Worm (Caenorhabditis elegans) whole organism, L4 larva: ENCODE measurements around the gene ril-2.

Source experiments
- F26F4.8 ChIP-seq: fragments of 200-800 bp; sonication (Bioruptor generic); conservative IDR thresholded peaks from 2 replicates; pipeline ENCODE4 v1.3.6; 2022; ENCODE audit warnings: missing genetic modification characterization, missing compliant biosample characterization
- R02D3.7 ChIP-seq: fragments of 150-350 bp; sonication (generic microtip); optimal IDR thresholded peaks from 3 replicates; lab custom pipeline; 2014; ENCODE audit warnings: missing biosample characterization, missing genetic modification characterization
- T26A8.4 ChIP-seq: fragments of 200-800 bp; sonication (Bioruptor generic); IDR thresholded peaks from 2 replicates; pipeline ENCODE4 v1.3.6; 2022; ENCODE audit warnings: missing genetic modification characterization, missing compliant biosample characterization
- Y48G9A.11 ChIP-seq: fragments of 200-800 bp; sonication (Bioruptor generic); IDR thresholded peaks from 2 replicates; pipeline ENCODE4 v1.3.6; 2022; ENCODE audit warnings: missing genetic modification reagents, missing genetic modification characterization, missing compliant biosample characterization
- Y75B8A.6 ChIP-seq: fragments of 200-800 bp; sonication (Bioruptor generic); IDR thresholded peaks from 2 replicates; pipeline ENCODE4 v1.3.6; 2022; ENCODE audit warnings: missing genetic modification reagents, missing genetic modification characterization, missing compliant biosample characterization
- ceh-28 ChIP-seq: fragments of 150-350 bp; optimal IDR thresholded peaks from 2 replicates; lab custom pipeline; 2014; ENCODE audit warnings: missing biosample characterization, missing genetic modification reagents, missing genetic modification characterization
- ceh-62 ChIP-seq: sonication (generic microtip); optimal IDR thresholded peaks from 2 replicates; lab custom pipeline; 2017; ENCODE audit warnings: missing biosample characterization, missing genetic modification characterization
- ces-1 ChIP-seq: fragments of 150-350 bp; sonication (generic microtip); optimal IDR thresholded peaks from 4 replicates; lab custom pipeline; 2014; ENCODE audit warnings: missing biosample characterization, missing genetic modification reagents, missing genetic modification characterization
- daf-12 ChIP-seq: fragments of 150-350 bp; optimal IDR thresholded peaks from 2 replicates; lab custom pipeline; 2014; ENCODE audit warnings: missing biosample characterization, missing genetic modification reagents, missing genetic modification characterization
- daf-8 ChIP-seq: fragments of 200-800 bp; sonication (Bioruptor generic); IDR thresholded peaks from 2 replicates; pipeline ENCODE4 v1.3.6; 2022; ENCODE audit warnings: missing genetic modification characterization, missing compliant biosample characterization
- dmd-6 ChIP-seq: fragments of 200-800 bp; sonication (Bioruptor generic); IDR thresholded peaks from 2 replicates; pipeline ENCODE4 v1.3.6; 2022; ENCODE audit warnings: missing genetic modification reagents, missing genetic modification characterization, missing compliant biosample characterization
- dve-1 ChIP-seq: sonication (generic microtip); optimal IDR thresholded peaks from 2 replicates; lab custom pipeline; 2017; ENCODE audit warnings: antibody characterized with exemption, mild to moderate bottlenecking, missing genetic modification characterization, missing compliant biosample characterization; ENCODE audit not compliant: insufficient read depth
- egl-43 ChIP-seq: fragments of 200-800 bp; sonication (Bioruptor generic); IDR thresholded peaks from 2 replicates; pipeline ENCODE4 v1.3.6; 2022; ENCODE audit warnings: missing genetic modification reagents, missing genetic modification characterization, missing compliant biosample characterization
- fkh-10 ChIP-seq: fragments of 150-350 bp; optimal IDR thresholded peaks from 2 replicates; lab custom pipeline; 2014; ENCODE audit warnings: missing biosample characterization, missing genetic modification reagents, missing genetic modification characterization
- hif-1 ChIP-seq, 2 experiments: sonication (generic microtip); optimal IDR thresholded peaks; 2 replicates each; lab custom pipeline; 2016 to 2017; ENCODE audit warnings: missing compliant biosample characterization in 2 of 2, missing genetic modification characterization in 2 of 2, missing genetic modification reagents in 2 of 2, missing genotype in 2 of 2, mild to moderate bottlenecking in 1 of 2
- hlh-30 ChIP-seq: sonication (generic microtip); optimal IDR thresholded peaks from 2 replicates; lab custom pipeline; 2017; ENCODE audit warnings: antibody characterized with exemption, mild to moderate bottlenecking, missing genetic modification characterization, missing compliant biosample characterization; ENCODE audit not compliant: insufficient read depth
- jun-1 ChIP-seq: fragments of 150-350 bp; optimal IDR thresholded peaks from 2 replicates; lab custom pipeline; 2014; ENCODE audit warnings: missing biosample characterization, missing genetic modification reagents, missing genetic modification characterization
- lim-7 ChIP-seq: fragments of 200-800 bp; sonication (Bioruptor generic); IDR thresholded peaks from 2 replicates; pipeline ENCODE4 v1.3.6; 2022; ENCODE audit warnings: missing genetic modification characterization, missing compliant biosample characterization
- lin-15B ChIP-seq: fragments of 150-350 bp; sonication (generic microtip); optimal IDR thresholded peaks from 3 replicates; lab custom pipeline; 2014; ENCODE audit warnings: missing biosample characterization, missing genetic modification characterization
- lin-29 ChIP-seq: fragments of 200-800 bp; sonication (Bioruptor generic); IDR thresholded peaks from 2 replicates; pipeline ENCODE4 v1.3.6; 2022; ENCODE audit warnings: missing genetic modification reagents, missing genetic modification characterization, missing compliant biosample characterization
- lin-39 ChIP-seq: fragments of 150-350 bp; optimal IDR thresholded peaks from 2 replicates; lab custom pipeline; 2014; ENCODE audit warnings: missing biosample characterization, missing genetic modification reagents, missing genetic modification characterization
- madf-5 ChIP-seq, 2 experiments: fragments of 200-800 bp; sonication (Bioruptor generic); IDR thresholded peaks; 2 replicates each; pipeline ENCODE4 v1.3.6; 2022; ENCODE audit warnings: missing compliant biosample characterization in 2 of 2, missing genetic modification characterization in 2 of 2
- mxl-2 ChIP-seq: fragments of 200-800 bp; sonication (Bioruptor generic); conservative IDR thresholded peaks from 2 replicates; pipeline ENCODE4 v1.3.6; 2022; ENCODE audit warnings: missing genetic modification reagents, missing genetic modification characterization, missing compliant biosample characterization
- nhr-10 ChIP-seq: fragments of 150-350 bp; optimal IDR thresholded peaks from 2 replicates; lab custom pipeline; 2014; ENCODE audit warnings: missing biosample characterization, missing genetic modification characterization
- nhr-28 ChIP-seq: fragments of 150-350 bp; optimal IDR thresholded peaks from 2 replicates; lab custom pipeline; 2014; ENCODE audit warnings: missing biosample characterization, missing genetic modification characterization
- nhr-48 ChIP-seq: sonication (generic microtip); optimal IDR thresholded peaks from 2 replicates; lab custom pipeline; 2016; ENCODE audit warnings: mild to moderate bottlenecking, missing genetic modification characterization, missing compliant biosample characterization
- nhr-6 ChIP-seq: fragments of 150-350 bp; optimal IDR thresholded peaks from 2 replicates; lab custom pipeline; 2014; ENCODE audit warnings: missing biosample characterization, missing genetic modification characterization
- nhr-77 ChIP-seq: fragments of 150-350 bp; optimal IDR thresholded peaks from 2 replicates; lab custom pipeline; 2014; ENCODE audit warnings: missing biosample characterization, missing genetic modification characterization
- pha-4 ChIP-seq, 2 experiments: fragments of 150-350 bp in 1 of 2; fragments of 200-800 bp in 1 of 2; sonication (Bioruptor generic) in 1 of 2; IDR thresholded peaks in 1 of 2; optimal IDR thresholded peaks in 1 of 2; 2 replicates each; pipeline versions ENCODE4 v1.3.6 to Lab custom; 2014 to 2022; ENCODE audit warnings: missing genetic modification characterization in 2 of 2, missing genetic modification reagents in 2 of 2, missing biosample characterization in 1 of 2, missing compliant biosample characterization in 1 of 2
- php-3 ChIP-seq: fragments of 200-800 bp; sonication (Bioruptor generic); IDR thresholded peaks from 2 replicates; pipeline ENCODE4 v1.3.6; 2022; ENCODE audit warnings: missing genetic modification reagents, missing genetic modification characterization, missing compliant biosample characterization
- snpc-1.2 ChIP-seq: fragments of 200-800 bp; sonication (Bioruptor generic); IDR thresholded peaks from 2 replicates; pipeline ENCODE4 v1.3.6; 2022; ENCODE audit warnings: missing genetic modification reagents, missing genetic modification characterization, missing compliant biosample characterization
- unc-130 ChIP-seq: sonication (generic microtip); optimal IDR thresholded peaks from 2 replicates; lab custom pipeline; 2016; ENCODE audit warnings: missing genetic modification reagents, missing genetic modification characterization, missing compliant biosample characterization
- zfp-2 ChIP-seq: sonication (generic microtip); optimal IDR thresholded peaks from 2 replicates; lab custom pipeline; 2016; ENCODE audit warnings: mild to moderate bottlenecking, missing genetic modification characterization, missing compliant biosample characterization

The ril-2 gene

ce11 chrV:12624371-12624770 lies 25.4 kb upstream of the ril-2 start, which contains the start of gene F56H9.9:
Gene F56H9.9 (minus strand): TSS chrV:12624471.
- TF ChIP-seq daf-8 = no peak
- no peak for TF ChIP-seq php-3 (GFP tag; lab: Robert Waterston, UW)
- no peak for TF ChIP-seq T26A8.4 (GFP tag; lab: Robert Waterston, UW)
- no peak for TF ChIP-seq egl-43 (GFP tag; lab: Robert Waterston, UW)
- no peak for TF ChIP-seq mxl-2 (GFP tag; lab: Robert Waterston, UW)
- no peak for TF ChIP-seq nhr-48 (tag; lab: Kevin White, UChicago)
- TF ChIP-seq unc-130 (GFP tag; lab: Kevin White, UChicago) = no peak
- no peak for TF ChIP-seq F26F4.8 (GFP tag; lab: Robert Waterston, UW)
- no peak for TF ChIP-seq snpc-1.2 (GFP tag; lab: Robert Waterston, UW)
- TF ChIP-seq jun-1 = no peak
- no peak for TF ChIP-seq ces-1 (GFP tag; lab: Kevin White, UChicago)
- TF ChIP-seq hlh-30 (tag; lab: Kevin White, UChicago) = no peak

- TF ChIP-seq lim-7 (GFP tag; lab: Robert Waterston, UW) = no peak
- TF ChIP-seq lin-29 = no peak
- TF ChIP-seq Y48G9A.11 (GFP tag; lab: Robert Waterston, UW) = no peak
- no peak for TF ChIP-seq lin-15B
- no peak for TF ChIP-seq dmd-6 (GFP tag; lab: Robert Waterston, UW)
- TF ChIP-seq ces-1 (GFP tag; lab: Kevin White, UChicago) = no peak
- no peak for TF ChIP-seq ceh-62 (tag; lab: Kevin White, UChicago)
- TF ChIP-seq snpc-1.2 (GFP tag; lab: Robert Waterston, UW) = no peak
- TF ChIP-seq fkh-10 (GFP tag; lab: Kevin White, UChicago) = no peak
- TF ChIP-seq nhr-77 (tag; lab: Kevin White, UChicago) = no peak
- no peak for TF ChIP-seq nhr-10 (tag; lab: Kevin White, UChicago)
- TF ChIP-seq Y75B8A.6 = no peak
- TF ChIP-seq R02D3.7 = no peak
- TF ChIP-seq dve-1 (tag; lab: Kevin White, UChicago) = no peak
Measured at ce11 chrV:12612118-12612517, 13.2 kb upstream of the ril-2 start, which contains the start of gene cyc-2.2. Gene cyc-2.2 (minus strand): TSS chrV:12612218.

DNA sequence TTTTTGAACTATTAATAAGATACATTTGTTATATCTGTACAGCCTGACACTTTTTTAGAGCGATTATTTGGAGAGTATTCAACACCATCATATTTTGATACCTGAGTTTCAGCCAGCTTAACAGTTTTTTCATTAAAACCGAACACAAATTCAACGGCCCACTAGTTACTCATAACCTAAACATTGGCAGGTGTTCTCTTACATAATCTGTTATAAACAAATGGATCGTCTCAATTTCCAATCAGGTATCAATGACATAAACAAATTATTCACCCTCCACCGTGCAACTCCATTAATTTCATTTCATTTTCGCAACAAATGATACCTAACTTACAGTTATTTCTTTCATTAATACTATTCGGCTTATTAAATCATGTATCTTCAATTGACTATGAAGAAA lies 12.1 kb upstream of the ril-2 start, which contains the start of gene cubn-1:
Gene cubn-1 (plus strand): TSS at position 301 of the 400 bp plus-strand sequence.
- no peak for TF ChIP-seq zfp-2
- TF ChIP-seq dve-1 (tag; lab: Kevin White, UChicago) = no peak
- TF ChIP-seq fkh-10 (GFP tag; lab: Kevin White, UChicago) = no peak
- no peak for TF ChIP-seq hif-1 (tag; optimal IDR thresholded peaks at IDR 0.05; lab: Kevin White, UChicago)
- TF ChIP-seq daf-12 (tag; lab: Kevin White, UChicago) = no peak
- TF ChIP-seq pha-4 (GFP tag; IDR thresholded peaks at IDR 0.05; lab: Robert Waterston, UW) = no peak
- TF ChIP-seq pha-4 (tag; optimal IDR thresholded peaks at IDR 0.05; lab: Kevin White, UChicago) = no peak
- no peak for TF ChIP-seq nhr-6 (tag; lab: Kevin White, UChicago)
- TF ChIP-seq nhr-28 (tag; lab: Kevin White, UChicago) = no peak
- no peak for TF ChIP-seq mxl-2 (GFP tag; lab: Robert Waterston, UW)
- TF ChIP-seq ceh-28 = no peak

DNA sequence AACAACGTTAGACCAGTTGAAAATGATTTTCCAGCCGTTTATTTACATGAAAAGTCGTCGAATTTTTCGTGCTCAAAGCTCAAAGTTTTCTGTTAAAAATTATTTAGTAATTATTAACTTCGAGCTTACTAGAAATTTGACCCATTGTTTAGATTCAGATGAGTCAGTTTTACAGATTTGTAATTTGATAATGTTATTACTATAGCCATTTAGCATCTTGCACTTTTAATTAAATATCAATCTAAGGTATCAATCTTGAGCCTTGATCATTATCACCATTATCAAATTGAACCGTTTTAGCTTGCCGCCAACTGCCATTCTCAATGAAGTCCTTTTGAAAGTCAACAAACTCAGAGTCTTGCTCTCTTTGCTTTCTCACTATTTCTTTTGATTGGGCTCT lies 10.6 kb upstream of the ril-2 start, which contains the start of gene ZC116.1:
Gene ZC116.1 (plus strand): TSS at position 301 of the 400 bp plus-strand sequence.
- TF ChIP-seq egl-43 (GFP tag; lab: Robert Waterston, UW) (no peak), madf-5 (GFP tag; IDR thresholded peaks at IDR 0.05; lab: Robert Waterston, UW) (no peak), lin-39 (tag; lab: Kevin White, UChicago) (no peak)
